Worm (Caenorhabditis elegans): Measurements from ENCODE around the gene mib-1.

DNA sequence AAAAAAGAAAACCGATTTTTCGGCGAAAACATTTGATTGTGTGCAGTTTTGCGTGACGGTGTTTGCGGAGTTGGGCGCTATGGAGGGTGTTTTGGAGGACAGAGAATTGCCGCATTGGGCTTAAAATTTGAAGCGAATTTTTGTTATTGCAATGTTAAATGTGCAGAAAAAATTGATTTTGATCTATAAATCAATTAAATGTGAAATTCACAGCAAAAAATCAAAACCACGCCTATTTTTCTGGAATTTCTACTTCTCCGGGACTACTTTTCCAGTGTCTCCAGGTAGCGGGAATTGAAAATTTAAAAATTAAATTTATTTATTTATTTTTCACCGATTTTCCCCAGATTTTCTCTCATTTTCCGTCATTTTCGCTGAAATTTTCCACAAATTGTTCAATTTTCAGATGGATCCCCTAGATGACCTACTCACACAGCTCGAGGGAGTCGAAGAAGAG, 26.7 kb upstream of the mib-1 start, which contains the start of gene mcm-10:
- TF ChIP-seq hmg-4 (GFP tag; optimal IDR thresholded peaks at IDR 0.05) (no peak), F13C5.2 (tag; optimal IDR thresholded peaks at IDR 0.05) (peak; percentile 85), ama-1 (optimal IDR thresholded peaks at IDR 0.05) (no peak), tbx-11 (GFP tag; IDR thresholded peaks at IDR 0.05) (no peak), scrt-1 (GFP tag; IDR thresholded peaks at IDR 0.05) (no peak), tra-4 (tag; optimal IDR thresholded peaks at IDR 0.05) (peak; percentile 35), B0310.2 (tag; optimal IDR thresholded peaks at IDR 0.05) (peak; percentile 37), ceh-13 (GFP tag; optimal IDR thresholded peaks at IDR 0.05) (peak; percentile 37), ceh-36 (tag; optimal IDR thresholded peaks at IDR 0.05) (no peak), sea-1 (GFP tag; conservative IDR thresholded peaks at IDR 0.05) (no peak), tbx-37 (GFP tag; conservative IDR thresholded peaks at IDR 0.05) (peak; percentile 50; the same call in 1 of the 2 replicates), aly-1 (tag; optimal IDR thresholded peaks at IDR 0.05) (no peak), pes-1 (GFP tag; IDR thresholded peaks at IDR 0.05) (peak; percentile 59)

Data from whole organism, early embryonic.